Worm (Caenorhabditis elegans): ENCODE data around the gene H01M10.1.

H01M10.1 gene

DNA sequence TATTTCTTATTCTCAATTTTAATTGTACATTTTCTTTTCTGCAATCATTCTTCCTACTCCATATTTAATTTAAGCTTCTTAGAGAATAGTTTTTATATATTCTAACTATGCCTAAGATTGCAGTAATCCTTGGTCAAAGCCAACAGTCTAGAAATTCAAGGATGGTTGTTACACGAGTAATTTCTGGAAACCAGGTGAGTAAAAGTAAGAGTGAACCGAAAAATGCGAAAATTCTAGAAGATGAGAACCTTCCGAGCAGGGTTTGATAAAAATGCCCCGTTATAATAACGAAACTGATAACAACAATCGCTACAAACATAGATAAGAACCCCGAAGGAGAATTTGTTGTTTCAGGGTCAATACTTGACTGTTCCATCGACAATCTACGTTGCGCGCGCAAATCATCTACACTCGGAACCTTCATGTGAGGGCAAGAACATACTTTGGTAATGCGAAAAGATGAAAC lies 15.0 kb downstream of the H01M10.1 start, which contains the start of gene F52H2.15:
Gene F52H2.15 (plus strand): TSS at position 51 of the 466 bp plus-strand sequence.
- TF ChIP-seq unc-62 (GFP tag; optimal IDR thresholded peaks at IDR 0.05) (no peak), lsy-2 (tag; optimal IDR thresholded peaks at IDR 0.05) (no peak), zip-8 (tag; optimal IDR thresholded peaks at IDR 0.05) (no peak), snpc-4 (tag; optimal IDR thresholded peaks at IDR 0.05) (no peak), drap-1 (GFP tag; optimal IDR thresholded peaks at IDR 0.05) (no peak), ham-2 (GFP tag; optimal IDR thresholded peaks at IDR 0.05) (no peak), tbx-8 (GFP tag; optimal IDR thresholded peaks at IDR 0.05) (no peak), ceh-39 (tag; optimal IDR thresholded peaks at IDR 0.05) (no peak), nhr-2 (tag; optimal IDR thresholded peaks at IDR 0.05) (no peak), unc-120 (tag; optimal IDR thresholded peaks at IDR 0.05; ENCODE audit: poor library complexity, severe bottlenecking) (no peak)

ce11 chrX:2564047-2564446 lies 16.3 kb downstream of the H01M10.1 start, which contains the start of gene dhcr-24:
Gene dhcr-24 (minus strand): TSS chrX:2564147.
- TF ChIP-seq nhr-28 (tag; optimal IDR thresholded peaks at IDR 0.05) (no peak), sptf-1 (tag; optimal IDR thresholded peaks at IDR 0.05) (no peak), tbx-8 (GFP tag; optimal IDR thresholded peaks at IDR 0.05) (no peak), ceh-83 (GFP tag; optimal IDR thresholded peaks at IDR 0.05) (no peak), unc-39 (tag; optimal IDR thresholded peaks at IDR 0.05) (no peak)

DNA sequence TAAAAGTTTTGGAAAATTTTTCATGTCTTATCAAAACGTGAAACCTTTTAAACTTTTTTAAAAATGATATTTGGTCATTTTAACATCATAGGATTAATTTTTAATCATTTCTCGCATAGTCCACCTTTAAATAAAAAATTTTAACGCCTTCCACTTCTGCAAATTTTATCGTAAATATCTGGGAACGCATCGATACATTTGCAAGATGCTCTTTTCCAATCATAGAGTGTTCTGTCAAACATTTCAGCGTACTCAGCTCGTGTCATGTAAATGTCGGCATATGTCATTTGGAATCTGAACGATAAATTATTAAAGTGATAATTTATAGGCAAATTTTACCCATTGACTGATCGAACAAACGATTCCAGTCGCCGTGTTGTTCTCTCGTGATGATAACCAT lies 20.4 kb downstream of the H01M10.1 start, which contains the start of gene F52H2.5:
Gene F52H2.5 (minus strand): TSS at position 101 of the 400 bp plus-strand sequence.
- TF ChIP-seq lsy-2 (tag; optimal IDR thresholded peaks at IDR 0.05) (no peak), zip-8 (tag; optimal IDR thresholded peaks at IDR 0.05) (no peak), lin-13 (tag; optimal IDR thresholded peaks at IDR 0.05) (no peak), unc-120 (tag; optimal IDR thresholded peaks at IDR 0.05; ENCODE audit: poor library complexity, severe bottlenecking) (no peak), nhr-237 (tag; optimal IDR thresholded peaks at IDR 0.05) (no peak), pha-4 (tag; optimal IDR thresholded peaks at IDR 0.05) (no peak), drap-1 (GFP tag; optimal IDR thresholded peaks at IDR 0.05) (no peak), nhr-28 (tag; optimal IDR thresholded peaks at IDR 0.05) (no peak), M03D4.4 (tag; optimal IDR thresholded peaks at IDR 0.05) (no peak), mep-1 (tag; optimal IDR thresholded peaks at IDR 0.05) (no peak), tbx-8 (GFP tag; optimal IDR thresholded peaks at IDR 0.05) (no peak), ceh-83 (GFP tag; optimal IDR thresholded peaks at IDR 0.05) (no peak)

ce11 chrX:2559399-2559798 lies 21.0 kb downstream of the H01M10.1 start:
- TF ChIP-seq nhr-2 (tag; optimal IDR thresholded peaks at IDR 0.05): no peak
- no peak for TF ChIP-seq flh-1 (GFP tag; optimal IDR thresholded peaks at IDR 0.05)
- TF ChIP-seq hlh-1 (tag; optimal IDR thresholded peaks at IDR 0.05): peak; percentile 33

- peak; percentile 29 for TF ChIP-seq unc-62 (GFP tag; optimal IDR thresholded peaks at IDR 0.05)
- TF ChIP-seq drap-1 (GFP tag; optimal IDR thresholded peaks at IDR 0.05): peak; percentile 61
- peak; percentile 40 for TF ChIP-seq ceh-83 (GFP tag; optimal IDR thresholded peaks at IDR 0.05)
- TF ChIP-seq ceh-43 (GFP tag; optimal IDR thresholded peaks at IDR 0.05): peak; percentile 48
- TF ChIP-seq nhr-237 (tag; optimal IDR thresholded peaks at IDR 0.05): peak; percentile 12
- no peak for TF ChIP-seq unc-39 (tag; optimal IDR thresholded peaks at IDR 0.05)
- no peak for TF ChIP-seq elt-3 (tag; optimal IDR thresholded peaks at IDR 0.05)
- TF ChIP-seq ceh-39 (tag; optimal IDR thresholded peaks at IDR 0.05): no peak
- no peak for TF ChIP-seq pha-4 (tag; optimal IDR thresholded peaks at IDR 0.05)
- TF ChIP-seq nhr-2 (tag; optimal IDR thresholded peaks at IDR 0.05): peak; percentile 72
- no peak for TF ChIP-seq nhr-76 (tag; optimal IDR thresholded peaks at IDR 0.05)
- peak; percentile 22 for TF ChIP-seq ces-1 (GFP tag; optimal IDR thresholded peaks at IDR 0.05)
- TF ChIP-seq mep-1 (tag; optimal IDR thresholded peaks at IDR 0.05): peak; percentile 25
- no peak for TF ChIP-seq nhr-28 (tag; optimal IDR thresholded peaks at IDR 0.05)
- TF ChIP-seq bed-3 (GFP tag; optimal IDR thresholded peaks at IDR 0.05): peak; percentile 36
- no peak for TF ChIP-seq elt-1 (tag; optimal IDR thresholded peaks at IDR 0.05; ENCODE audit: borderline replicate concordance, insufficient read depth)
- TF ChIP-seq M03D4.4 (tag; optimal IDR thresholded peaks at IDR 0.05): no peak
- peak; percentile 18 for TF ChIP-seq sem-2 (GFP tag; optimal IDR thresholded peaks at IDR 0.05)
- no peak for TF ChIP-seq lin-32 (GFP tag; optimal IDR thresholded peaks at IDR 0.05)
- peak; percentile 62 for TF ChIP-seq unc-120 (tag; optimal IDR thresholded peaks at IDR 0.05; ENCODE audit: poor library complexity, severe bottlenecking)
- TF ChIP-seq snpc-4 (tag; optimal IDR thresholded peaks at IDR 0.05): no peak
- no peak for TF ChIP-seq hlh-1 (tag; optimal IDR thresholded peaks at IDR 0.05)
- TF ChIP-seq zip-8 (tag; optimal IDR thresholded peaks at IDR 0.05): no peak
- peak; percentile 67 for TF ChIP-seq mls-2 (tag; optimal IDR thresholded peaks at IDR 0.05)
- TF ChIP-seq blmp-1 (tag; optimal IDR thresholded peaks at IDR 0.05): peak; percentile 61
- no peak for TF ChIP-seq lsy-2 (tag; optimal IDR thresholded peaks at IDR 0.05)
- TF ChIP-seq mab-5 (tag; optimal IDR thresholded peaks at IDR 0.05): no peak
- TF ChIP-seq lin-13 (tag; optimal IDR thresholded peaks at IDR 0.05): no peak
- TF ChIP-seq cnd-1 (tag; optimal IDR thresholded peaks at IDR 0.05): peak; percentile 17
- TF ChIP-seq ztf-11 (tag; optimal IDR thresholded peaks at IDR 0.05): no peak
- no peak for TF ChIP-seq tbx-8 (GFP tag; optimal IDR thresholded peaks at IDR 0.05)
- TF ChIP-seq flh-1 (GFP tag; optimal IDR thresholded peaks at IDR 0.05): peak; percentile 11
- TF ChIP-seq nhr-12 (tag; optimal IDR thresholded peaks at IDR 0.05): no peak
- TF ChIP-seq ham-2 (GFP tag; optimal IDR thresholded peaks at IDR 0.05): peak; percentile 73
- TF ChIP-seq sptf-1 (tag; optimal IDR thresholded peaks at IDR 0.05): peak; percentile 80
Measured at ce11 chrX:2553433-2553860, 26.9 kb downstream of the H01M10.1 start.

Data from whole organism, mixed stage, embryonic.